Fruit fly (Drosophila melanogaster): ENCODE results near the gene CG32262.
A peak's percentile ranks its signal among the peaks of the same experiment; 100 is the strongest.

Gene CG32262

DNA sequence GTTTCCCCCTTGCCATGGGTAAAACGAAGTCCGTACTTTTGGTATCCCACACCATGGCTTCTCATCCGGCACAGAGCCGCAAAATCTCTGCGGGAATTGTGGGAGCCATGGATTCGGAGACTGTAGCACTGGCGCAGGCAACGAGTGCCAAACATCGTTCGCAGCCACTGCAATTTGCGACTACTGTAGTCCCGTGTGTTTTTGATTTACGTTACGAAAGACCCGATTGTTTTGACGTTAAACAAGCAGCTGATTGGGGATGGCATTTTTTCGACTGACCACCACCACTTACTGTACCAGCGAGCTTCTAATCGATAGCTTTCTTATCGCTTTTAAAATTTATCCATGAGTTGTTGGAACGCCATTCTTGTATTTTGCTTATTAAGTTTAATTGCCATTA, at the start of gene CG32262:
CG32262 (minus strand) TSS at position 254 of the 400 bp plus-strand sequence.
- TF ChIP-seq achi (GFP tag; optimal IDR thresholded peaks at IDR 0.05), result no peak
- peak; percentile 25 for TF ChIP-seq esn (GFP tag; optimal IDR thresholded peaks at IDR 0.05)
- no peak for TF ChIP-seq Hr4 (GFP tag; optimal IDR thresholded peaks at IDR 0.05)
- no peak for TF ChIP-seq CG11294 (GFP tag; IDR thresholded peaks at IDR 0.05)
- no peak for TF ChIP-seq Eip93F (GFP tag; optimal IDR thresholded peaks at IDR 0.05)
- no peak for TF ChIP-seq CG10631 (GFP tag; optimal IDR thresholded peaks at IDR 0.05)
- no peak for TF ChIP-seq Eip78C (GFP tag)

- TF ChIP-seq Met (GFP tag; optimal IDR thresholded peaks at IDR 0.05), result no peak
- peak; percentile 28 for TF ChIP-seq fkh (GFP tag; optimal IDR thresholded peaks at IDR 0.05)
These were observed 46.0 kb upstream of the CG32262 start for dm6 chr3L:3856004-3856403.

DNA sequence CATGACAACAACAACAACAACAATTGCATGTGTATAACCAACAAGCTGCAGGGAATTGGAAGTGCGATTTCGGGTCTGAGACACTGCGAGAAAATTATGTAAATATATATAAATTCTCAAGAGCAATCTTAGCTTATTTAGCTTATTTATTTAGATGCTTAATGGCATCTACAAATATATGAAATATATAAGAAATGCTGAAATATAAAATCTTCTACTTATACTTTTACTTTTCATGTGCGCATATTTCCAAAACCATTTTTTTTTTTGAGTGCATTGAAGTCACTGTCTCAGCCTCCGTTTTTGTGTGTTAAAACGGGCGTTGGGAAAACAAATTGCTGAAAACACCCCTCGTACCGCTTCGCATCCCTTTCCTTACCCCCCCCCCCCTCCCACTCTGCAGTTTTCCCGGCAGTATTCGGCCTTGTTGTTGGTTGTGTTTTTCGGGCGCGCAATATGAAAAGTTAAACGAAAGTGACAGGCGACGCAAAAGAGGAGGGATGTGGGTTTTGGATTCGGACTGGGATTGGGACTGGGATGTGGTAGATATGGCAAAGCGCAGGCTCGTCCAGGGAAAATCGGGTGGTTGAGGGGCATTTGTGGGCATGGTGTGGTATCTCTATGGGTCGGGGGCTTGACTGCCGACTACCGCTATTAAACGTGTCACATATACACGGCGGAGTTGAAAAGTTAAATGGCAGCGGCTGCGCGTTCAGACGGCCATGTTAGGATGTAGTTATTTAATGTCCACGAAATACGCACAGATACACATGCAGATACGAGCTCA, 45.4 kb upstream of the CG32262 start:
- TF ChIP-seq Gug (GFP tag; IDR thresholded peaks at IDR 0.05) (no peak), Blimp-1 (GFP tag; optimal IDR thresholded peaks at IDR 0.05) (no peak), CG34406 (GFP tag; optimal IDR thresholded peaks at IDR 0.05) (peak; percentile 6), achi (GFP tag; optimal IDR thresholded peaks at IDR 0.05) (peak; percentile 26), OdsH (GFP tag; optimal IDR thresholded peaks at IDR 0.05) (peak; percentile 17), Ets21C (GFP tag; optimal IDR thresholded peaks at IDR 0.05) (no peak), Sox14 (GFP tag; optimal IDR thresholded peaks at IDR 0.05) (no peak), Eip78C (GFP tag) (peak; percentile 69), CG1621 (tag; optimal IDR thresholded peaks at IDR 0.05) (no peak), topi (GFP tag; optimal IDR thresholded peaks at IDR 0.05) (no peak), fd59A (GFP tag; optimal IDR thresholded peaks at IDR 0.05) (no peak), CG11762 (GFP tag; optimal IDR thresholded peaks at IDR 0.05; ENCODE audit: insufficient read depth) (no peak), CG16779 (tag; optimal IDR thresholded peaks at IDR 0.05) (no peak), CG11294 (GFP tag; IDR thresholded peaks at IDR 0.05) (no peak), Met (GFP tag; optimal IDR thresholded peaks at IDR 0.05) (no peak), spab (GFP tag; optimal IDR thresholded peaks at IDR 0.05) (no peak), CG15336 (GFP tag; IDR thresholded peaks at IDR 0.05) (peak; percentile 62), CG7368 (GFP tag; optimal IDR thresholded peaks at IDR 0.05) (no peak), fd85E (GFP tag; optimal IDR thresholded peaks at IDR 0.05) (no peak), CG8632 (GFP tag; optimal IDR thresholded peaks at IDR 0.05) (no peak), CG11902 (GFP tag; optimal IDR thresholded peaks at IDR 0.05) (no peak), Hr39 (GFP tag; optimal IDR thresholded peaks at IDR 0.05) (no peak), CG10631 (GFP tag; optimal IDR thresholded peaks at IDR 0.05) (peak; percentile 17), pdm3 (GFP tag; optimal IDR thresholded peaks at IDR 0.05) (no peak), Ets96B (tag; optimal IDR thresholded peaks at IDR 0.05) (no peak), Sox15 (GFP tag; optimal IDR thresholded peaks at IDR 0.05) (no peak), CG9139 (GFP tag; optimal IDR thresholded peaks at IDR 0.05) (no peak), dsx (GFP tag; optimal IDR thresholded peaks at IDR 0.05; ENCODE audit: poor library complexity, severe bottlenecking) (no peak), CG8319 (GFP tag; optimal IDR thresholded peaks at IDR 0.05) (no peak), esn (GFP tag; optimal IDR thresholded peaks at IDR 0.05) (peak; percentile 12), Hr38 (GFP tag; optimal IDR thresholded peaks at IDR 0.05) (no peak), Eip93F (GFP tag; optimal IDR thresholded peaks at IDR 0.05) (no peak), net (GFP tag; optimal IDR thresholded peaks at IDR 0.05) (no peak), salr (GFP tag; optimal IDR thresholded peaks at IDR 0.05) (no peak), CG10669 (GFP tag; optimal IDR thresholded peaks at IDR 0.05) (no peak), dac (GFP tag; optimal IDR thresholded peaks at IDR 0.05) (no peak), CG6808 (GFP tag; optimal IDR thresholded peaks at IDR 0.05) (no peak), fkh (GFP tag; optimal IDR thresholded peaks at IDR 0.05) (no peak), svp (GFP tag) (peak; percentile 57), eg (GFP tag; IDR thresholded peaks at IDR 0.05) (peak; percentile 49; the same call in 1 of the 3 replicates), CG32006 (GFP tag; optimal IDR thresholded peaks at IDR 0.05) (peak; percentile 33), Lpt (GFP tag; optimal IDR thresholded peaks at IDR 0.05) (no peak), Eip75B (GFP tag; optimal IDR thresholded peaks at IDR 0.05) (no peak), CG3919 (GFP tag; optimal IDR thresholded peaks at IDR 0.05) (no peak), acj6 (GFP tag; optimal IDR thresholded peaks at IDR 0.05) (no peak)

All from whole organism, prepupa.